Worm (Caenorhabditis elegans) whole organism, young adult: ENCODE measurements around the gene F47B8.4.
"Not testable (repeated sequence)": the region's sequence is repeated elsewhere in the genome, so short reads cannot be mapped to it uniquely, and the experiment has no call there.

Experiments used
- C06A6.2 ChIP-seq: fragments of 200-800 bp; sonication (Bioruptor generic); conservative IDR thresholded peaks from 2 replicates; pipeline ENCODE4 v1.3.6; 2022; ENCODE audit warnings: missing genetic modification characterization, missing compliant biosample characterization
- ama-1 ChIP-seq, 3 experiments: fragments of 150-350 bp in 1 of 3; sonication (generic microtip) in 2 of 3; optimal IDR thresholded peaks; 2 replicates each; lab custom pipeline; 2014 to 2018; ENCODE audit warnings: missing biosample characterization in 2 of 3, missing genetic modification characterization in 2 of 3, missing genetic modification reagents in 2 of 3

DNA sequence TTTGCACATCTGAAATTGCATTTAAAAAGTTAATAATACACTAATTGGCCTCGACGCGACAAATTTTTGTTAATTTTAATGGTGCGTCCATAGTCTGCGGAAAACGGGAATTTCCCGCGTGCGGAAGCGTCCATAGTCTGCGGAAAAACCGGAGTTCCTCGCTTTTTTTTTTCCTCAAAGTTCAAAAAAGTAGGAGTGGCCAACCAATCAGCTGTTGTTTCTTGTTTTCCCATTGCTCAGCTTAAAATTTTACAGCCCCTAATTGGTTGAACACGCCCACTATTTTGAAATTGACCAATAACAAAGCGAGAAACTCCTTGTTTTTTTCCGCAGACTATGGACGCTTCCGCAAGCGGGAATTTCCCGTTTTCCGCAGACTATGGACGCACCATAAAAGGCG is 32.9 kb upstream of the F47B8.4 start:
- TF ChIP-seq C06A6.2 (GFP tag; lab: Robert Waterston, UW); ama-1 (optimal IDR thresholded peaks at IDR 0.05; lab: Kevin White, UChicago); ama-1 (GFP tag; optimal IDR thresholded peaks at IDR 0.05; lab: Kevin White, UChicago): not testable (repeated sequence)
